Fruit fly (Drosophila melanogaster) S2 (cell line): ENCODE data around the gene emei.

Experiments
- CG8478 ChIP-seq: fragments of >200 bp; optimal IDR thresholded peaks from 2 replicates; lab custom pipeline; 2018
- CTCF ChIP-seq, 2 experiments: fragments of >200 bp; optimal IDR thresholded peaks; 2 replicates each; lab custom pipeline; 2018

- TF ChIP-seq CTCF (optimal IDR thresholded peaks at IDR 0.05; lab: Kevin White, UChicago) (peak in 1 of 2 experiments; percentile 2), CG8478 (lab: Kevin White, UChicago) (no peak)
These were observed 16.4 kb upstream of the emei start, which contains the start of gene JIL-1 for dm6 chr3L:11093046-11093520.
